Fruit fly (Drosophila melanogaster): Measurements from ENCODE around the gene NSD.

The NSD gene

dm6 chr3R:27954533-27954932, 16.9 kb upstream of the NSD start, which contains the start of gene Nep7 (continued):
- no peak for TF ChIP-seq Fer1 (GFP tag; optimal IDR thresholded peaks at IDR 0.05)
- TF ChIP-seq seq (GFP tag; IDR thresholded peaks at IDR 0.05): no peak
- TF ChIP-seq CG4617 (GFP tag; optimal IDR thresholded peaks at IDR 0.05; ENCODE audit: borderline replicate concordance): no peak
- TF ChIP-seq Mes4 (GFP tag; optimal IDR thresholded peaks at IDR 0.05): no peak
- no peak for TF ChIP-seq CG6854 (GFP tag; optimal IDR thresholded peaks at IDR 0.05)
- no peak for TF ChIP-seq CG2889 (GFP tag; IDR thresholded peaks at IDR 0.05)
- TF ChIP-seq CG43689 (GFP tag; IDR thresholded peaks at IDR 0.05): no peak
- no peak for TF ChIP-seq CG33213 (GFP tag; optimal IDR thresholded peaks at IDR 0.05)
- no peak for TF ChIP-seq BtbVII (GFP tag; optimal IDR thresholded peaks at IDR 0.05)
- TF ChIP-seq pfk (GFP tag; optimal IDR thresholded peaks at IDR 0.05): no peak
- TF ChIP-seq gem (tag; optimal IDR thresholded peaks at IDR 0.05): no peak
- TF ChIP-seq z (GFP tag; IDR thresholded peaks at IDR 0.05): no peak
- no peak for TF ChIP-seq CG8388 (GFP tag; optimal IDR thresholded peaks at IDR 0.05)
- no peak for TF ChIP-seq her (GFP tag; optimal IDR thresholded peaks at IDR 0.05)
- no peak for TF ChIP-seq hb (GFP tag; IDR thresholded peaks at IDR 0.05; ENCODE audit: partially characterized antibody)
- TF ChIP-seq bowl (GFP tag; IDR thresholded peaks at IDR 0.05): no peak
- no peak for TF ChIP-seq CG18619 (GFP tag; optimal IDR thresholded peaks at IDR 0.05)
- TF ChIP-seq sens-2 (GFP tag; IDR thresholded peaks at IDR 0.05): no peak
- peak; percentile 27; the same call in 1 of the 3 replicates for TF ChIP-seq row (GFP tag; IDR thresholded peaks at IDR 0.05)
- TF ChIP-seq ash1 (GFP tag; optimal IDR thresholded peaks at IDR 0.05): no peak
- TF ChIP-seq gsb-n (tag; optimal IDR thresholded peaks at IDR 0.05): no peak
- TF ChIP-seq Mrtf (GFP tag; IDR thresholded peaks at IDR 0.05): no peak
- no peak for TF ChIP-seq Hmr (GFP tag; optimal IDR thresholded peaks at IDR 0.05)
- TF ChIP-seq lab (GFP tag; optimal IDR thresholded peaks at IDR 0.05): no peak
- no peak for TF ChIP-seq sim (GFP tag; IDR thresholded peaks at IDR 0.05)
- no peak for TF ChIP-seq ato (GFP tag; IDR thresholded peaks at IDR 0.05; ENCODE audit: partially characterized antibody)
- TF ChIP-seq tio (GFP tag; optimal IDR thresholded peaks at IDR 0.05): no peak
- TF ChIP-seq nerfin-2 (GFP tag; IDR thresholded peaks at IDR 0.05; ENCODE audit: partially characterized antibody): no peak
- TF ChIP-seq CG2120 (GFP tag; optimal IDR thresholded peaks at IDR 0.05): peak; percentile 26
- TF ChIP-seq ara (GFP tag; IDR thresholded peaks at IDR 0.05): no peak
- no peak for TF ChIP-seq CG12104 (GFP tag; optimal IDR thresholded peaks at IDR 0.05)
- TF ChIP-seq Gsc (GFP tag; IDR thresholded peaks at IDR 0.05): no peak
- no peak for TF ChIP-seq Fer2 (tag; optimal IDR thresholded peaks at IDR 0.05)
- TF ChIP-seq NC2β (GFP tag; optimal IDR thresholded peaks at IDR 0.05): no peak
- TF ChIP-seq ci (GFP tag; IDR thresholded peaks at IDR 0.05): no peak
- TF ChIP-seq salm (tag; optimal IDR thresholded peaks at IDR 0.05): no peak
- TF ChIP-seq hth (optimal IDR thresholded peaks at IDR 0.05): no peak
- TF ChIP-seq Awh (GFP tag; IDR thresholded peaks at IDR 0.05): no peak
- TF ChIP-seq sob (GFP tag; IDR thresholded peaks at IDR 0.05): no peak
- no peak for TF ChIP-seq stc (GFP tag; IDR thresholded peaks at IDR 0.05)
- TF ChIP-seq bigmax (GFP tag; optimal IDR thresholded peaks at IDR 0.05): no peak
- TF ChIP-seq CG2712 (tag; optimal IDR thresholded peaks at IDR 0.05): no peak
- no peak for TF ChIP-seq disco-r (GFP tag; optimal IDR thresholded peaks at IDR 0.05)
- no peak for TF ChIP-seq sna (GFP tag; IDR thresholded peaks at IDR 0.05; ENCODE audit: partially characterized antibody)
- TF ChIP-seq nom (GFP tag; optimal IDR thresholded peaks at IDR 0.05): no peak
- TF ChIP-seq CG8478 (optimal IDR thresholded peaks at IDR 0.05): no peak
- no peak for TF ChIP-seq CG11504 (tag; optimal IDR thresholded peaks at IDR 0.05)
- TF ChIP-seq slbo (GFP tag; IDR thresholded peaks at IDR 0.05): 0 out of 2 replicates have a peak, but pooled peaks have one; percentile 35
- TF ChIP-seq CG5953 (GFP tag; IDR thresholded peaks at IDR 0.05): no peak
- TF ChIP-seq CG7987 (GFP tag; optimal IDR thresholded peaks at IDR 0.05): no peak
- TF ChIP-seq HLH3B (GFP tag; IDR thresholded peaks at IDR 0.05): 0 out of 2 replicates have a peak, but pooled peaks have one; percentile 12
- no peak for TF ChIP-seq Opbp (GFP tag; IDR thresholded peaks at IDR 0.05; ENCODE audit: partially characterized antibody)
- TF ChIP-seq CG17361 (GFP tag; IDR thresholded peaks at IDR 0.05): no peak
